Worm (Caenorhabditis elegans): ENCODE data around the gene F55A4.3.
A peak's percentile ranks its signal among the peaks of the same experiment; 100 is the strongest.

The F55A4.3 gene

ce11 chrX:1062403-1063073 lies 37.6 kb upstream of the F55A4.3 start, which contains the start of gene unc-1:
TSS of gene unc-1 (minus strand) at chrX:1062453.
- TF ChIP-seq K09A11.1 (tag; optimal IDR thresholded peaks at IDR 0.05; ENCODE audit: insufficient read depth): no peak
- TF ChIP-seq elt-2 (tag; optimal IDR thresholded peaks at IDR 0.05): no peak
- TF ChIP-seq elt-4 (tag; optimal IDR thresholded peaks at IDR 0.05): no peak
- no peak for TF ChIP-seq hlh-13 (GFP tag; optimal IDR thresholded peaks at IDR 0.05)
- no peak for TF ChIP-seq mec-3 (tag; optimal IDR thresholded peaks at IDR 0.05; ENCODE audit: borderline replicate concordance)
- TF ChIP-seq pag-3 (tag; optimal IDR thresholded peaks at IDR 0.05; ENCODE audit: borderline replicate concordance): no peak
- TF ChIP-seq C08G9.2 (tag; optimal IDR thresholded peaks at IDR 0.05): no peak
- no peak for TF ChIP-seq hlh-6 (tag; optimal IDR thresholded peaks at IDR 0.05)
- peak; percentile 43 for TF ChIP-seq ceh-31 (tag; optimal IDR thresholded peaks at IDR 0.05)
- peak; percentile 14 for TF ChIP-seq ref-2 (tag; optimal IDR thresholded peaks at IDR 0.05)
- no peak for TF ChIP-seq eyg-1 (tag; optimal IDR thresholded peaks at IDR 0.05)
- TF ChIP-seq unc-42 (tag; optimal IDR thresholded peaks at IDR 0.05): peak; percentile 94
- TF ChIP-seq ceh-14 (tag; optimal IDR thresholded peaks at IDR 0.05): peak; percentile 20
- TF ChIP-seq ceh-2 (tag; optimal IDR thresholded peaks at IDR 0.05): no peak
- no peak for TF ChIP-seq K02D7.2 (tag; optimal IDR thresholded peaks at IDR 0.05)
- TF ChIP-seq ceh-19 (GFP tag; optimal IDR thresholded peaks at IDR 0.05): no peak
- TF ChIP-seq ets-4 (tag; optimal IDR thresholded peaks at IDR 0.05): no peak
- TF ChIP-seq F13H6.1 (tag; optimal IDR thresholded peaks at IDR 0.05): no peak
- no peak for TF ChIP-seq tbx-2 (tag; optimal IDR thresholded peaks at IDR 0.05)
- no peak for TF ChIP-seq ceh-22 (tag; optimal IDR thresholded peaks at IDR 0.05)
- no peak for TF ChIP-seq lim-6 (tag; optimal IDR thresholded peaks at IDR 0.05)
- TF ChIP-seq fkh-10 (GFP tag; optimal IDR thresholded peaks at IDR 0.05): no peak
- TF ChIP-seq ceh-9 (tag; optimal IDR thresholded peaks at IDR 0.05): no peak
- no peak for TF ChIP-seq nhr-11 (tag; optimal IDR thresholded peaks at IDR 0.05)
- no peak for TF ChIP-seq unc-55 (GFP tag; optimal IDR thresholded peaks at IDR 0.05)
- TF ChIP-seq gmeb-2 (tag; optimal IDR thresholded peaks at IDR 0.05): no peak
- no peak for TF ChIP-seq ceh-30 (tag; optimal IDR thresholded peaks at IDR 0.05)

- TF ChIP-seq ceh-14 (tag; optimal IDR thresholded peaks at IDR 0.05) (peak; percentile 64), sdc-2 (tag; optimal IDR thresholded peaks at IDR 0.05) (no peak), unc-42 (tag; optimal IDR thresholded peaks at IDR 0.05) (peak; percentile 55), npax-4 (tag; optimal IDR thresholded peaks at IDR 0.05) (no peak), unc-55 (GFP tag; optimal IDR thresholded peaks at IDR 0.05) (peak; percentile 15)
These were observed 35.8 kb upstream of the F55A4.3 start for ce11 chrX:1060705-1061104.

- TF ChIP-seq unc-42 (tag; optimal IDR thresholded peaks at IDR 0.05) (peak; percentile 90), nhr-11 (tag; optimal IDR thresholded peaks at IDR 0.05) (no peak), lim-6 (tag; optimal IDR thresholded peaks at IDR 0.05) (peak; percentile 31), ceh-31 (tag; optimal IDR thresholded peaks at IDR 0.05) (peak; percentile 27), ref-2 (tag; optimal IDR thresholded peaks at IDR 0.05) (no peak)
These were observed 33.0 kb upstream of the F55A4.3 start for ce11 chrX:1057821-1058377.

ce11 chrX:1053929-1054328 lies 29.0 kb upstream of the F55A4.3 start, which contains the start of gene ncs-3:
TSS of gene ncs-3 (plus strand) at chrX:1054081.
- peak; percentile 89 for TF ChIP-seq unc-55 (GFP tag; optimal IDR thresholded peaks at IDR 0.05)
- TF ChIP-seq ceh-31 (tag; optimal IDR thresholded peaks at IDR 0.05): no peak
- no peak for TF ChIP-seq ahr-1 (tag; optimal IDR thresholded peaks at IDR 0.05)
- TF ChIP-seq gmeb-2 (tag; optimal IDR thresholded peaks at IDR 0.05): no peak

- TF ChIP-seq tbx-2 (tag; optimal IDR thresholded peaks at IDR 0.05): no peak
- TF ChIP-seq hlh-8 (tag; optimal IDR thresholded peaks at IDR 0.05): peak; percentile 34
These were observed 28.1 kb upstream of the F55A4.3 start for ce11 chrX:1052960-1053359.

- TF ChIP-seq lim-6 (tag; optimal IDR thresholded peaks at IDR 0.05): peak; percentile 14
- peak; percentile 18 for TF ChIP-seq sdc-2 (tag; optimal IDR thresholded peaks at IDR 0.05)
- TF ChIP-seq K02D7.2 (tag; optimal IDR thresholded peaks at IDR 0.05): no peak
- no peak for TF ChIP-seq madf-2 (tag; optimal IDR thresholded peaks at IDR 0.05)
- TF ChIP-seq ceh-30 (tag; optimal IDR thresholded peaks at IDR 0.05): no peak
- peak; percentile 44 for TF ChIP-seq rnt-1 (tag; optimal IDR thresholded peaks at IDR 0.05)
- TF ChIP-seq nfya-1 (tag; optimal IDR thresholded peaks at IDR 0.05): peak; percentile 3
- no peak for TF ChIP-seq hlh-13 (GFP tag; optimal IDR thresholded peaks at IDR 0.05)
- TF ChIP-seq odd-2 (tag; optimal IDR thresholded peaks at IDR 0.05): no peak
- peak; percentile 51 for TF ChIP-seq ceh-18 (tag; optimal IDR thresholded peaks at IDR 0.05)
- peak; percentile 67 for TF ChIP-seq unc-55 (GFP tag; optimal IDR thresholded peaks at IDR 0.05)
- TF ChIP-seq unc-42 (tag; optimal IDR thresholded peaks at IDR 0.05): peak; percentile 29
- no peak for TF ChIP-seq Y22D7AL.16 (tag; optimal IDR thresholded peaks at IDR 0.05)
- TF ChIP-seq C38D4.7 (GFP tag; optimal IDR thresholded peaks at IDR 0.05): no peak
- TF ChIP-seq C08G9.2 (tag; optimal IDR thresholded peaks at IDR 0.05): no peak
These were observed 26.1 kb upstream of the F55A4.3 start for ce11 chrX:1051041-1051440.
